Worm (Caenorhabditis elegans) whole organism, L2 larva: Measurements from ENCODE around the gene H20J04.9.

Experiments used
- F13H6.1 ChIP-seq: sonication (generic microtip); optimal IDR thresholded peaks from 2 replicates; lab custom pipeline; 2016; ENCODE audit warnings: missing genetic modification characterization, missing compliant biosample characterization
- R02D3.7 ChIP-seq: fragments of 150-350 bp; optimal IDR thresholded peaks from 2 replicates; lab custom pipeline; 2014; ENCODE audit warnings: missing biosample characterization, missing genetic modification characterization
- ZK546.5 ChIP-seq: sonication (generic microtip); optimal IDR thresholded peaks from 2 replicates; lab custom pipeline; 2017; ENCODE audit warnings: missing biosample characterization, missing genetic modification characterization
- alr-1 ChIP-seq: fragments of 150-350 bp; optimal IDR thresholded peaks from 2 replicates; lab custom pipeline; 2014; ENCODE audit warnings: missing biosample characterization, missing genetic modification characterization
- aly-2 ChIP-seq: fragments of 150-350 bp; optimal IDR thresholded peaks from 2 replicates; lab custom pipeline; 2014; ENCODE audit warnings: missing biosample characterization, missing genetic modification characterization
- ama-1 ChIP-seq: fragments of 150-350 bp; optimal IDR thresholded peaks from 2 replicates; lab custom pipeline; 2018; ENCODE audit warnings: inconsistent platforms
- blmp-1 ChIP-seq: sonication (generic microtip); optimal IDR thresholded peaks from 2 replicates; lab custom pipeline; 2017; ENCODE audit warnings: missing genetic modification characterization, mild to moderate bottlenecking, missing compliant biosample characterization, antibody characterized with exemption, moderate library complexity; ENCODE audit not compliant: insufficient read depth
- ceh-82 ChIP-seq: fragments of 150-350 bp; optimal IDR thresholded peaks from 2 replicates; lab custom pipeline; 2014; ENCODE audit warnings: missing biosample characterization, missing genetic modification characterization
- crh-2 ChIP-seq: sonication (generic microtip); optimal IDR thresholded peaks from 2 replicates; lab custom pipeline; 2017; ENCODE audit warnings: missing biosample characterization, missing genetic modification characterization
- egl-27 ChIP-seq: sonication (generic microtip); optimal IDR thresholded peaks from 3 replicates; lab custom pipeline; 2017; ENCODE audit warnings: missing biosample characterization, missing genetic modification reagents, missing genetic modification characterization
- elt-1 ChIP-seq: fragments of 150-350 bp; optimal IDR thresholded peaks from 2 replicates; lab custom pipeline; 2014; ENCODE audit warnings: missing biosample characterization, missing genetic modification characterization
- fos-1 ChIP-seq: fragments of 150-350 bp; optimal IDR thresholded peaks from 2 replicates; lab custom pipeline; 2014; ENCODE audit warnings: missing biosample characterization, missing genetic modification characterization
- gmeb-1 ChIP-seq: fragments of 150-350 bp; optimal IDR thresholded peaks from 2 replicates; lab custom pipeline; 2014; ENCODE audit warnings: missing biosample characterization, missing genetic modification characterization
- lin-11 ChIP-seq: fragments of 150-350 bp; sonication (generic microtip); optimal IDR thresholded peaks from 2 replicates; lab custom pipeline; 2014; ENCODE audit warnings: missing biosample characterization, missing genetic modification characterization, inconsistent platforms, mixed read lengths
- lin-13 ChIP-seq: fragments of 150-350 bp; optimal IDR thresholded peaks from 2 replicates; lab custom pipeline; 2014; ENCODE audit warnings: missing biosample characterization, missing genetic modification reagents, missing genetic modification characterization
- lin-39 ChIP-seq: fragments of 150-350 bp; optimal IDR thresholded peaks from 2 replicates; lab custom pipeline; 2014; ENCODE audit warnings: missing biosample characterization, missing genetic modification reagents, missing genetic modification characterization
- lsy-2 ChIP-seq, 2 experiments: fragments of 150-350 bp in 1 of 2; sonication (generic microtip) in 1 of 2; optimal IDR thresholded peaks; 2 replicates each; lab custom pipeline; 2014 to 2017; ENCODE audit warnings: missing biosample characterization in 2 of 2, missing genetic modification characterization in 2 of 2
- mab-5 ChIP-seq: fragments of 150-350 bp; optimal IDR thresholded peaks from 2 replicates; lab custom pipeline; 2014; ENCODE audit warnings: missing biosample characterization, missing genetic modification characterization
- mbf-1 ChIP-seq: sonication (generic microtip); optimal IDR thresholded peaks from 2 replicates; lab custom pipeline; 2017; ENCODE audit warnings: missing biosample characterization, missing genetic modification characterization
- mdl-1 ChIP-seq, 2 experiments: fragments of 150-350 bp in 1 of 2; sonication (generic microtip) in 1 of 2; optimal IDR thresholded peaks; 2 replicates each; lab custom pipeline; 2017; ENCODE audit warnings: missing biosample characterization in 2 of 2, missing genetic modification characterization in 2 of 2
- nhr-10 ChIP-seq: sonication (generic microtip); optimal IDR thresholded peaks from 2 replicates; lab custom pipeline; 2017; ENCODE audit warnings: missing biosample characterization, missing genetic modification characterization
- nhr-11 ChIP-seq: fragments of 150-350 bp; optimal IDR thresholded peaks from 2 replicates; lab custom pipeline; 2014; ENCODE audit warnings: missing biosample characterization, missing genetic modification characterization
- nhr-129 ChIP-seq: fragments of 150-350 bp; optimal IDR thresholded peaks from 2 replicates; lab custom pipeline; 2014; ENCODE audit warnings: missing biosample characterization, missing genetic modification characterization
- nhr-23 ChIP-seq: fragments of 150-350 bp; optimal IDR thresholded peaks from 2 replicates; lab custom pipeline; 2014; ENCODE audit warnings: missing biosample characterization, missing genetic modification reagents, missing genetic modification characterization
- nhr-237 ChIP-seq: fragments of 150-350 bp; optimal IDR thresholded peaks from 2 replicates; lab custom pipeline; 2014; ENCODE audit warnings: missing biosample characterization, missing genetic modification characterization
- nhr-25 ChIP-seq: fragments of 150-350 bp; sonication (generic microtip); optimal IDR thresholded peaks from 3 replicates; lab custom pipeline; 2014; ENCODE audit warnings: missing biosample characterization, missing genetic modification characterization
- nhr-77 ChIP-seq: fragments of 150-350 bp; optimal IDR thresholded peaks from 2 replicates; lab custom pipeline; 2014; ENCODE audit warnings: missing biosample characterization, missing genetic modification characterization
- peb-1 ChIP-seq: fragments of 150-350 bp; optimal IDR thresholded peaks from 2 replicates; lab custom pipeline; 2014; ENCODE audit warnings: missing biosample characterization, missing genetic modification characterization
- sma-3 ChIP-seq: sonication (generic microtip); optimal IDR thresholded peaks from 2 replicates; lab custom pipeline; 2016; ENCODE audit warnings: missing genetic modification reagents, missing genetic modification characterization, missing compliant biosample characterization
- sma-9 ChIP-seq, 2 experiments: fragments of 150-350 bp in 1 of 2; sonication (generic microtip) in 1 of 2; optimal IDR thresholded peaks; 2 replicates each; lab custom pipeline; 2014 to 2016; ENCODE audit warnings: missing genetic modification characterization in 2 of 2, mild to moderate bottlenecking in 1 of 2, missing biosample characterization in 1 of 2, missing compliant biosample characterization in 1 of 2, missing genetic modification reagents in 1 of 2, moderate library complexity in 1 of 2
- unc-39 ChIP-seq: fragments of 150-350 bp; optimal IDR thresholded peaks from 2 replicates; lab custom pipeline; 2014; ENCODE audit warnings: missing biosample characterization, missing genetic modification characterization
- unc-62 ChIP-seq: fragments of 150-350 bp; optimal IDR thresholded peaks from 2 replicates; lab custom pipeline; 2014; ENCODE audit warnings: missing biosample characterization, missing genetic modification reagents, missing genetic modification characterization
- zag-1 ChIP-seq: fragments of 150-350 bp; optimal IDR thresholded peaks from 2 replicates; lab custom pipeline; 2014; ENCODE audit warnings: missing biosample characterization, missing genetic modification characterization
- ztf-1 ChIP-seq: fragments of 200-800 bp; sonication (Bioruptor generic); conservative IDR thresholded peaks from 2 replicates; pipeline ENCODE4 v1.3.6; 2022; ENCODE audit warnings: missing genetic modification characterization, missing compliant biosample characterization

The H20J04.9 gene

ce11 chrII:4358765-4359164 is 7.8 kb downstream of the H20J04.9 start, which contains the start of gene lat-2:
Gene lat-2, plus strand, starts transcription at chrII:4359065.
- TF ChIP-seq nhr-77 (tag; lab: Kevin White, UChicago) (no peak), fos-1 (tag; lab: Kevin White, UChicago) (no peak), R02D3.7 (tag; lab: Kevin White, UChicago) (no peak), egl-27 (no peak), unc-39 (tag; lab: Kevin White, UChicago) (no peak), lin-39 (no peak), nhr-237 (tag; lab: Kevin White, UChicago) (no peak), ama-1 (no peak), nhr-11 (tag; lab: Kevin White, UChicago) (no peak), alr-1 (tag; lab: Kevin White, UChicago) (no peak), nhr-23 (no peak), aly-2 (tag; lab: Kevin White, UChicago) (no peak), zag-1 (tag; lab: Kevin White, UChicago) (no peak), elt-1 (no peak), lin-13 (no peak), ZK546.5 (tag; lab: Kevin White, UChicago) (no peak), lsy-2 (tag; optimal IDR thresholded peaks at IDR 0.05; lab: Kevin White, UChicago) (no peak), peb-1 (tag; lab: Kevin White, UChicago) (no peak), sma-3 (no peak), mbf-1 (tag; lab: Kevin White, UChicago) (no peak)
- TF ChIP-seq, all 48 proteins: peak for 0

DNA sequence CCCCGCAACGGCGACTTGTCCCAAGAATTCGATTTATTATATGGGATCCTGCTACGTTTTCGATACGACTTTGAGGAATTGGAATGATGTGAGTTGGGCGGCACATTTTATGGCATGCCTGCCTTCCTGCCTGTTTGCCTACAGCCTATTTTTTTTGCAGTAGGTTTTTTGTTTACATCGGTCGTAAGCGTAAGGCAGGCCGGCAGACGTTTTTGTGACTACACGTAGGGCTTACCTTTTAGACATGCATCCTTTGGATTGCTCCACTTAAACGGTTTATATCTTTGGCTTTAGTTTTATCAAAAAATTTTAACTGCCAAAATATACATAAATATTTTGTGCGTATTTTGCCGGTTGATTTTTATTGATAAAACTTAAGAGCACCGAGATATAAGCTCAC is 8.2 kb downstream of the H20J04.9 start:
- TF ChIP-seq crh-2 (tag; lab: Kevin White, UChicago) (no peak), nhr-77 (tag; lab: Kevin White, UChicago) (no peak), peb-1 (tag; lab: Kevin White, UChicago) (no peak), nhr-11 (tag; lab: Kevin White, UChicago) (no peak), zag-1 (tag; lab: Kevin White, UChicago) (no peak), gmeb-1 (no peak), ztf-1 (GFP tag; lab: Robert Waterston, UW) (no peak), lin-11 (tag; lab: Kevin White, UChicago) (no peak), egl-27 (no peak), ceh-82 (tag; lab: Kevin White, UChicago) (no peak), nhr-25 (tag; lab: Kevin White, UChicago) (no peak), elt-1 (no peak), sma-3 (no peak), ama-1 (no peak), ZK546.5 (tag; lab: Kevin White, UChicago) (no peak), mdl-1 (tag; optimal IDR thresholded peaks at IDR 0.05; lab: Kevin White, UChicago) (no peak), blmp-1 (no peak), lin-39 (no peak), mbf-1 (tag; lab: Kevin White, UChicago) (no peak)

DNA sequence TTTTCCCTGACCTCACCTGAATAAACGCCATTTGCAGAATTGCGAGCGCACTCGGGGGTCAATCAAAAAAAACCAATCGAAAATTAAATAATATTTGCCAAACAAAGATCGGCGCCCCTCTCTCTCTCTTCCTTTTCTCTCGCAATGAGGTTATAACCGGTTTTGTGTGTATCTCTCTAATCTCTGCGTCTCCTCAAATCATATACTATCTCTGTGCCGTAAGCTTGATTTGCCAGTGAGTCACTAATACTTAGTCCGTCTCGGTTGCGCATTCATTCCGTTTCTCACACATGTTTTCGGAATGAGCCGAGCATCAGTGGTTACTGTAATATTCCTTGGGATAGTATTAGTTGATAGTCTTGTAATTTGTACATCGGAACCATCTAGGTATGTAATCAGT is 11.1 kb downstream of the H20J04.9 start:
- TF ChIP-seq sma-3 (peak; percentile 25), nhr-25 (tag; lab: Kevin White, UChicago) (no peak), F13H6.1 (tag; lab: Kevin White, UChicago) (peak; percentile 41), nhr-129 (tag; lab: Kevin White, UChicago) (no peak), mab-5 (no peak), fos-1 (tag; lab: Kevin White, UChicago) (peak; percentile 37)

ce11 chrII:4367923-4368322 is 16.9 kb downstream of the H20J04.9 start, which contains the start of gene try-9:
Gene try-9, plus strand, starts transcription at chrII:4368223.
- no peak for TF ChIP-seq mbf-1 (tag; lab: Kevin White, UChicago)
- no peak for TF ChIP-seq nhr-77 (tag; lab: Kevin White, UChicago)
- TF ChIP-seq sma-9 (GFP tag; optimal IDR thresholded peaks at IDR 0.05; lab: Kevin White, UChicago): no peak
- TF ChIP-seq sma-9 (tag; optimal IDR thresholded peaks at IDR 0.05; lab: Kevin White, UChicago): no peak
- TF ChIP-seq nhr-25 (tag; lab: Kevin White, UChicago): no peak
- TF ChIP-seq ZK546.5 (tag; lab: Kevin White, UChicago): no peak
- no peak for TF ChIP-seq nhr-10
- no peak for TF ChIP-seq ztf-1 (GFP tag; lab: Robert Waterston, UW)
- TF ChIP-seq alr-1 (tag; lab: Kevin White, UChicago): no peak
- TF ChIP-seq unc-62 (GFP tag; lab: Kevin White, UChicago): no peak
- TF ChIP-seq aly-2 (tag; lab: Kevin White, UChicago): no peak
- no peak for TF ChIP-seq zag-1 (tag; lab: Kevin White, UChicago)
